Worm (Caenorhabditis elegans) whole organism, young adult: Measurements from ENCODE around the gene irld-44.

Experiments used
- B0336.3 ChIP-seq: fragments of 200-800 bp; sonication (Bioruptor generic); IDR thresholded peaks from 2 replicates; pipeline ENCODE4 v1.3.6; 2022; ENCODE audit warnings: missing genetic modification characterization, missing compliant biosample characterization
- F33H1.4 ChIP-seq: fragments of 200-800 bp; sonication (Bioruptor generic); IDR thresholded peaks from 2 replicates; pipeline ENCODE4 v1.3.6; 2022; ENCODE audit warnings: missing genetic modification reagents, missing genetic modification characterization, missing compliant biosample characterization
- dpl-1 ChIP-seq: fragments of 150-350 bp; optimal IDR thresholded peaks from 2 replicates; lab custom pipeline; 2014; ENCODE audit warnings: missing biosample characterization, missing genetic modification reagents, missing genetic modification characterization
- let-607 ChIP-seq, 2 experiments: fragments of 200-800 bp in 1 of 2; sonication (Bioruptor generic) in 1 of 2; sonication (generic microtip) in 1 of 2; optimal IDR thresholded peaks; 2 replicates each; lab custom pipeline; 2016 to 2018; ENCODE audit warnings: mild to moderate bottlenecking in 2 of 2, missing compliant biosample characterization in 2 of 2, missing genetic modification characterization in 2 of 2, moderate library complexity in 2 of 2, missing genotype in 1 of 2
- madf-6 ChIP-seq: fragments of 200-800 bp; sonication (Bioruptor generic); IDR thresholded peaks from 2 replicates; pipeline ENCODE4 v1.3.6; 2022; ENCODE audit warnings: missing genetic modification reagents, missing genetic modification characterization, missing compliant biosample characterization
- nhr-120 ChIP-seq: fragments of 200-800 bp; sonication (Bioruptor generic); IDR thresholded peaks from 2 replicates; pipeline ENCODE4 v1.3.6; 2022; ENCODE audit warnings: missing genetic modification characterization, missing compliant biosample characterization
- unc-62 ChIP-seq: fragments of 150-350 bp; optimal IDR thresholded peaks from 2 replicates; lab custom pipeline; 2014; ENCODE audit warnings: missing biosample characterization, missing genetic modification reagents, missing genetic modification characterization

DNA sequence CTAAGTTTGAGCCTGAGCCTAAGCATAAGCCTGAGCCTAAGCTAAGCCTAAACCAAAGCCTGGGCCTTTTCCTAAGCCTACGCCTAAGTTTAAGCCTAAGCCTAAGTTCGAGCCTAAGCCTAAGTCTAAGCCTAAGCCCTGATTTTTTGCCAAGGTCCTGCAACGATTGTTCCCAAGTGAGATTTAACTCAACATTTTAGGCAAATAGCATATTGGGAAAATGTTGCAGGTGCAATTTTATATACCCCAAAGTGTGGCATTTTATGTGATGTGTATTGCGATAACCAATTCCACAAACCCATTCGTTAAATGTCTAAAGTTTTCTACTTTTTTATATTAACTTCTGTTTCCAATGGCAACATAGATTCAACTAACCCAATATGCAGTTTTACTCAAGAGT is 11.1 kb downstream of the irld-44 start, which contains the start of gene irld-40:
- TF ChIP-seq let-607 (tag; optimal IDR thresholded peaks at IDR 0.05; lab: Kevin White, UChicago), result no peak
- TF ChIP-seq F33H1.4 (GFP tag; lab: Robert Waterston, UW), result no peak
- no peak for TF ChIP-seq unc-62 (GFP tag; lab: Kevin White, UChicago)
- TF ChIP-seq B0336.3, result no peak
- TF ChIP-seq nhr-120 (GFP tag; lab: Robert Waterston, UW), result no peak
- no peak for TF ChIP-seq madf-6 (GFP tag; lab: Robert Waterston, UW)
- TF ChIP-seq dpl-1 (GFP tag; lab: Kevin White, UChicago), result no peak
